Worm (Caenorhabditis elegans): ENCODE data around the gene mtp-18.

ce11 chrX:6232998-6233626 lies 26.9 kb upstream of the mtp-18 start, which contains the start of gene C14F11.4:
- TF ChIP-seq klf-2 (GFP tag; conservative IDR thresholded peaks at IDR 0.05) (no peak), flt-1 (GFP tag; IDR thresholded peaks at IDR 0.05) (no peak), cog-1 (tag; optimal IDR thresholded peaks at IDR 0.05) (no peak), tab-1 (GFP tag; IDR thresholded peaks at IDR 0.05) (no peak), T22C8.4 (GFP tag; IDR thresholded peaks at IDR 0.05) (no peak), ztf-29 (GFP tag; IDR thresholded peaks at IDR 0.05) (no peak), ref-1 (GFP tag; conservative IDR thresholded peaks at IDR 0.05) (no peak), med-1 (GFP tag; optimal IDR thresholded peaks at IDR 0.05; ENCODE audit: insufficient read depth) (no peak)
